Worm (Caenorhabditis elegans) whole organism, mixed stage, embryonic: ENCODE measurements around the gene C02B8.12.
A peak's percentile ranks its signal among the peaks of the same experiment; 100 is the strongest.

Experiments used
- M03D4.4 ChIP-seq: sonication (generic microtip); optimal IDR thresholded peaks from 2 replicates; lab custom pipeline; 2017; ENCODE audit warnings: mild to moderate bottlenecking, missing genetic modification characterization, missing compliant biosample characterization
- bed-3 ChIP-seq: fragments of 200-800 bp; sonication (Bioruptor generic); optimal IDR thresholded peaks from 3 replicates; lab custom pipeline; 2018; ENCODE audit warnings: mild to moderate bottlenecking, missing genetic modification characterization, moderate library complexity, missing compliant biosample characterization
- blmp-1 ChIP-seq: fragments of 150-350 bp; optimal IDR thresholded peaks from 2 replicates; lab custom pipeline; 2014; ENCODE audit warnings: missing biosample characterization, missing genetic modification characterization
- ceh-39 ChIP-seq: fragments of 150-350 bp; optimal IDR thresholded peaks from 2 replicates; lab custom pipeline; 2014; ENCODE audit warnings: missing biosample characterization, missing genetic modification characterization
- ceh-43 ChIP-seq: fragments of 200-800 bp; sonication (Bioruptor generic); optimal IDR thresholded peaks from 2 replicates; lab custom pipeline; 2018; ENCODE audit warnings: mild to moderate bottlenecking, missing genetic modification characterization, moderate library complexity, missing compliant biosample characterization
- ceh-83 ChIP-seq: fragments of 200-800 bp; sonication (Bioruptor generic); optimal IDR thresholded peaks from 2 replicates; lab custom pipeline; 2018; ENCODE audit warnings: mild to moderate bottlenecking, missing genetic modification characterization, missing compliant biosample characterization
- ces-1 ChIP-seq: fragments of 150-350 bp; optimal IDR thresholded peaks from 2 replicates; lab custom pipeline; 2014; ENCODE audit warnings: missing biosample characterization, missing genetic modification reagents, missing genetic modification characterization
- cnd-1 ChIP-seq: fragments of 200-800 bp; sonication (Bioruptor generic); optimal IDR thresholded peaks from 2 replicates; lab custom pipeline; 2018; ENCODE audit warnings: mild to moderate bottlenecking, missing genetic modification characterization, missing compliant biosample characterization
- drap-1 ChIP-seq: fragments of 200-800 bp; sonication (Bioruptor generic); optimal IDR thresholded peaks from 3 replicates; lab custom pipeline; 2018; ENCODE audit warnings: mild to moderate bottlenecking, missing genetic modification characterization, missing compliant biosample characterization
- elt-1 ChIP-seq: sonication (generic microtip); optimal IDR thresholded peaks from 2 replicates; lab custom pipeline; 2017; ENCODE audit warnings: missing genetic modification characterization, mild to moderate bottlenecking, missing compliant biosample characterization, antibody characterized with exemption, moderate library complexity, borderline replicate concordance; ENCODE audit not compliant: insufficient read depth
- elt-3 ChIP-seq: fragments of 150-350 bp; optimal IDR thresholded peaks from 2 replicates; lab custom pipeline; 2014; ENCODE audit warnings: missing biosample characterization, missing genetic modification characterization
- flh-1 ChIP-seq: fragments of 200-800 bp; sonication (Bioruptor generic); optimal IDR thresholded peaks from 2 replicates; lab custom pipeline; 2018; ENCODE audit warnings: mild to moderate bottlenecking, missing genetic modification characterization, moderate library complexity, missing compliant biosample characterization
- ham-2 ChIP-seq: fragments of 200-800 bp; sonication (Bioruptor generic); optimal IDR thresholded peaks from 2 replicates; lab custom pipeline; 2018; ENCODE audit warnings: mild to moderate bottlenecking, missing genetic modification characterization, missing compliant biosample characterization
- hlh-1 ChIP-seq: fragments of 150-350 bp; optimal IDR thresholded peaks from 2 replicates; lab custom pipeline; 2014; ENCODE audit warnings: missing biosample characterization, missing genetic modification reagents, missing genetic modification characterization
- lin-13 ChIP-seq: fragments of 150-350 bp; optimal IDR thresholded peaks from 2 replicates; lab custom pipeline; 2014; ENCODE audit warnings: missing biosample characterization, missing genetic modification characterization
- lin-32 ChIP-seq: fragments of 200-800 bp; sonication (Bioruptor generic); optimal IDR thresholded peaks from 2 replicates; lab custom pipeline; 2018; ENCODE audit warnings: mild to moderate bottlenecking, missing genetic modification characterization, missing compliant biosample characterization
- lsy-2 ChIP-seq: fragments of 150-350 bp; optimal IDR thresholded peaks from 2 replicates; lab custom pipeline; 2014; ENCODE audit warnings: missing biosample characterization, missing genetic modification characterization
- mab-5 ChIP-seq: fragments of 150-350 bp; optimal IDR thresholded peaks from 2 replicates; lab custom pipeline; 2014; ENCODE audit warnings: missing biosample characterization, missing genetic modification characterization
- mep-1 ChIP-seq: fragments of 150-350 bp; optimal IDR thresholded peaks from 2 replicates; lab custom pipeline; 2017; ENCODE audit warnings: missing biosample characterization, missing genetic modification reagents, missing genetic modification characterization, inconsistent platforms
- mls-2 ChIP-seq: sonication (generic microtip); optimal IDR thresholded peaks from 2 replicates; lab custom pipeline; 2016; ENCODE audit warnings: mild to moderate bottlenecking, missing genetic modification characterization, moderate library complexity, missing compliant biosample characterization
- nhr-12 ChIP-seq: fragments of 150-350 bp; optimal IDR thresholded peaks from 2 replicates; lab custom pipeline; 2014; ENCODE audit warnings: missing biosample characterization, missing genetic modification characterization
- nhr-2 ChIP-seq: fragments of 150-350 bp; optimal IDR thresholded peaks from 2 replicates; lab custom pipeline; 2014; ENCODE audit warnings: missing biosample characterization, missing genetic modification characterization
- nhr-237 ChIP-seq: fragments of 150-350 bp; optimal IDR thresholded peaks from 2 replicates; lab custom pipeline; 2014; ENCODE audit warnings: missing biosample characterization, missing genetic modification characterization
- nhr-28 ChIP-seq: fragments of 150-350 bp; optimal IDR thresholded peaks from 2 replicates; lab custom pipeline; 2014; ENCODE audit warnings: missing biosample characterization, missing genetic modification characterization
- nhr-76 ChIP-seq: sonication (generic microtip); optimal IDR thresholded peaks from 2 replicates; lab custom pipeline; 2017; ENCODE audit warnings: missing biosample characterization, missing genetic modification characterization
- pha-4 ChIP-seq: fragments of 150-350 bp; optimal IDR thresholded peaks from 2 replicates; lab custom pipeline; 2018; ENCODE audit warnings: missing biosample characterization, missing genetic modification reagents, missing genetic modification characterization
- sem-2 ChIP-seq: fragments of 200-800 bp; sonication (Bioruptor generic); optimal IDR thresholded peaks from 2 replicates; lab custom pipeline; 2018; ENCODE audit warnings: mild to moderate bottlenecking, missing genetic modification characterization, missing compliant biosample characterization
- snpc-4 ChIP-seq: fragments of 150-350 bp; optimal IDR thresholded peaks from 2 replicates; lab custom pipeline; 2014; ENCODE audit warnings: missing biosample characterization, missing genetic modification characterization
- sptf-1 ChIP-seq: sonication (generic microtip); optimal IDR thresholded peaks from 2 replicates; lab custom pipeline; 2017; ENCODE audit warnings: mild to moderate bottlenecking, missing genetic modification characterization, moderate library complexity, missing compliant biosample characterization
- tbx-8 ChIP-seq: fragments of 200-800 bp; sonication (Bioruptor generic); optimal IDR thresholded peaks from 2 replicates; lab custom pipeline; 2018; ENCODE audit warnings: mild to moderate bottlenecking, missing genetic modification characterization, moderate library complexity, missing compliant biosample characterization
- unc-120 ChIP-seq: sonication (generic microtip); optimal IDR thresholded peaks from 2 replicates; lab custom pipeline; 2017; ENCODE audit warnings: missing genetic modification characterization, missing compliant biosample characterization; ENCODE audit not compliant: poor library complexity, severe bottlenecking
- unc-39 ChIP-seq: fragments of 150-350 bp; optimal IDR thresholded peaks from 2 replicates; lab custom pipeline; 2014; ENCODE audit warnings: missing biosample characterization, missing genetic modification characterization
- unc-62 ChIP-seq: fragments of 150-350 bp; optimal IDR thresholded peaks from 2 replicates; lab custom pipeline; 2014; ENCODE audit warnings: missing biosample characterization, missing genetic modification reagents, missing genetic modification characterization
- zip-8 ChIP-seq: fragments of 150-350 bp; optimal IDR thresholded peaks from 2 replicates; lab custom pipeline; 2014; ENCODE audit warnings: missing biosample characterization, missing genetic modification characterization
- ztf-11 ChIP-seq: fragments of 150-350 bp; optimal IDR thresholded peaks from 2 replicates; lab custom pipeline; 2014; ENCODE audit warnings: missing biosample characterization, missing genetic modification characterization

The C02B8.12 gene

ce11 chrX:8156502-8156901 lies 33.3 kb upstream of the C02B8.12 start:
- TF ChIP-seq lsy-2 (tag; lab: Kevin White, UChicago) (no peak), lin-32 (GFP tag; lab: Kevin White, UChicago) (no peak), sem-2 (GFP tag; lab: Kevin White, UChicago) (no peak), elt-1 (tag; lab: Kevin White, UChicago) (no peak), nhr-12 (tag; lab: Kevin White, UChicago) (no peak), unc-39 (tag; lab: Kevin White, UChicago) (no peak), ham-2 (no peak), nhr-2 (tag; lab: Kevin White, UChicago) (no peak), zip-8 (no peak)

ce11 chrX:8155969-8156368 lies 32.8 kb upstream of the C02B8.12 start:
- TF ChIP-seq hlh-1 (no peak), pha-4 (peak; percentile 66), unc-39 (tag; lab: Kevin White, UChicago) (no peak), lsy-2 (tag; lab: Kevin White, UChicago) (no peak), unc-120 (tag; lab: Kevin White, UChicago) (peak; percentile 50), tbx-8 (GFP tag; lab: Kevin White, UChicago) (peak; percentile 79), mab-5 (tag; lab: Kevin White, UChicago) (no peak), bed-3 (GFP tag; lab: Kevin White, UChicago) (peak; percentile 85), zip-8 (no peak), flh-1 (GFP tag; lab: Kevin White, UChicago) (peak; percentile 65), nhr-28 (tag; lab: Kevin White, UChicago) (no peak), drap-1 (peak; percentile 87), sptf-1 (tag; lab: Kevin White, UChicago) (peak; percentile 94), lin-32 (GFP tag; lab: Kevin White, UChicago) (peak; percentile 71), nhr-12 (tag; lab: Kevin White, UChicago) (no peak), cnd-1 (tag; lab: Kevin White, UChicago) (peak; percentile 87), ces-1 (GFP tag; lab: Kevin White, UChicago) (peak; percentile 5), mep-1 (tag; lab: Kevin White, UChicago) (peak; percentile 4), elt-3 (no peak), blmp-1 (no peak), nhr-2 (tag; lab: Kevin White, UChicago) (no peak), nhr-237 (tag; lab: Kevin White, UChicago) (no peak), ceh-43 (GFP tag; lab: Kevin White, UChicago) (peak; percentile 85), ham-2 (peak; percentile 67), nhr-76 (no peak), ceh-83 (peak; percentile 91), snpc-4 (tag; lab: Kevin White, UChicago) (no peak), M03D4.4 (tag; lab: Kevin White, UChicago) (peak; percentile 91), mls-2 (tag; lab: Kevin White, UChicago) (peak; percentile 92), ztf-11 (tag; lab: Kevin White, UChicago) (peak; percentile 19), lin-13 (tag; lab: Kevin White, UChicago) (peak; percentile 76), unc-62 (GFP tag; lab: Kevin White, UChicago) (no peak), sem-2 (GFP tag; lab: Kevin White, UChicago) (peak; percentile 86), ceh-39 (tag; lab: Kevin White, UChicago) (no peak), elt-1 (tag; lab: Kevin White, UChicago) (no peak)

ce11 chrX:8155447-8155877 lies 32.3 kb upstream of the C02B8.12 start:
- peak; percentile 12 for TF ChIP-seq mep-1 (tag; lab: Kevin White, UChicago)

- TF ChIP-seq ztf-11 (tag; lab: Kevin White, UChicago): no peak
- no peak for TF ChIP-seq nhr-28 (tag; lab: Kevin White, UChicago)
- TF ChIP-seq nhr-237 (tag; lab: Kevin White, UChicago): no peak
- TF ChIP-seq ceh-83: peak; percentile 56
- TF ChIP-seq ces-1 (GFP tag; lab: Kevin White, UChicago): no peak
- no peak for TF ChIP-seq snpc-4 (tag; lab: Kevin White, UChicago)
- TF ChIP-seq lsy-2 (tag; lab: Kevin White, UChicago): no peak
- no peak for TF ChIP-seq mab-5 (tag; lab: Kevin White, UChicago)
- TF ChIP-seq, all 35 proteins: peak for 1
Observed at ce11 chrX:8151409-8151808, 28.2 kb upstream of the C02B8.12 start.
